Fruit fly (Drosophila melanogaster): ENCODE data around the gene CG6675.

DNA sequence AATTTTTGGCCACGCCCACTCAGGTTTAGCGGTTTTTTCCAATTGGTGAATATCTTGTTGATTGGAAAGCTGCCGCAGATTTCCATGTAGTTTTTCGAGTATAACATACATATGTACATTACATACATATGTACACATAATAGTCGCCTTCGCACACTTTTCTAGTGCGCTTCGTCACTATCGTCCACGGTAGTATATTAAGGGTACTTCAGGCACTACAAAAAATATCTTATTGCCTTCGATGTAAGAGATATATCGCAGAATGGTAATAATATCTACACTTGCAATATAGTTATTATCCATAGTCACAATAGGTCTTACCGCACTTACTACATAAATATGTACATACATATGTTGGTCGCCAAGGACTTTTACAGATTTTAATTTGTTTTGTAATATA, 24.2 kb downstream of the CG6675 start:
- TF ChIP-seq usp (GFP tag; optimal IDR thresholded peaks at IDR 0.05) (no peak), CG8478 (optimal IDR thresholded peaks at IDR 0.05) (no peak), EcR (GFP tag; optimal IDR thresholded peaks at IDR 0.05) (no peak), pan (optimal IDR thresholded peaks at IDR 0.05) (no peak), psq (optimal IDR thresholded peaks at IDR 0.05) (no peak)

Data from whole organism.